Worm (Caenorhabditis elegans): ENCODE data around the gene ska-3.

The ska-3 gene

ce11 chrIII:5706077-5706627 is 27.3 kb upstream of the ska-3 start, which contains the start of gene rpl-23 (continued):
- TF ChIP-seq nhr-10 (tag; optimal IDR thresholded peaks at IDR 0.05) (peak; percentile 12), nhr-21 (tag; optimal IDR thresholded peaks at IDR 0.05) (peak; percentile 89), elt-3 (tag; optimal IDR thresholded peaks at IDR 0.05) (no peak), sem-4 (tag; optimal IDR thresholded peaks at IDR 0.05) (peak; percentile 84), ZK546.5 (tag; optimal IDR thresholded peaks at IDR 0.05) (peak; percentile 59), lin-13 (GFP tag; optimal IDR thresholded peaks at IDR 0.05) (peak; percentile 96), nhr-25 (tag; optimal IDR thresholded peaks at IDR 0.05) (peak; percentile 95), alr-1 (tag; optimal IDR thresholded peaks at IDR 0.05) (no peak), sma-9 (GFP tag; optimal IDR thresholded peaks at IDR 0.05) (peak; percentile 90), sma-9 (tag; optimal IDR thresholded peaks at IDR 0.05) (no peak), ztf-1 (GFP tag; conservative IDR thresholded peaks at IDR 0.05) (no peak), nhr-129 (tag; optimal IDR thresholded peaks at IDR 0.05) (peak; percentile 98), ztf-11 (tag; optimal IDR thresholded peaks at IDR 0.05) (no peak), unc-62 (GFP tag; optimal IDR thresholded peaks at IDR 0.05) (no peak), egl-27 (tag; optimal IDR thresholded peaks at IDR 0.05) (peak; percentile 76), snpc-4 (tag; optimal IDR thresholded peaks at IDR 0.05) (peak; percentile 72), ceh-82 (tag; optimal IDR thresholded peaks at IDR 0.05) (peak; percentile 73), lin-11 (tag; optimal IDR thresholded peaks at IDR 0.05) (peak; percentile 92), skn-1 (tag; optimal IDR thresholded peaks at IDR 0.05) (peak; percentile 7), ceh-16 (tag; optimal IDR thresholded peaks at IDR 0.05) (peak; percentile 55), unc-39 (tag; optimal IDR thresholded peaks at IDR 0.05) (no peak), mdl-1 (tag; optimal IDR thresholded peaks at IDR 0.05) (peak in 1 of 2 experiments; percentile 29), fos-1 (tag; optimal IDR thresholded peaks at IDR 0.05) (peak; percentile 93), lin-39 (tag; optimal IDR thresholded peaks at IDR 0.05) (no peak), nhr-77 (tag; optimal IDR thresholded peaks at IDR 0.05) (peak; percentile 25), mab-5 (tag; optimal IDR thresholded peaks at IDR 0.05) (peak; percentile 85), F13H6.1 (tag; optimal IDR thresholded peaks at IDR 0.05) (peak; percentile 78), blmp-1 (tag; optimal IDR thresholded peaks at IDR 0.05; ENCODE audit: insufficient read depth) (peak; percentile 80)

ce11 chrIII:5705228-5705888 is 26.6 kb upstream of the ska-3 start, which contains the start of gene swp-1:
TSS of gene swp-1 (minus strand) at chrIII:5705525.
- no peak for TF ChIP-seq egl-27 (tag; optimal IDR thresholded peaks at IDR 0.05)
- TF ChIP-seq mab-5 (tag; optimal IDR thresholded peaks at IDR 0.05) = no peak
- no peak for TF ChIP-seq sma-3 (GFP tag; optimal IDR thresholded peaks at IDR 0.05)
- TF ChIP-seq nhr-11 (tag; optimal IDR thresholded peaks at IDR 0.05) = no peak
- TF ChIP-seq ama-1 (optimal IDR thresholded peaks at IDR 0.05) = no peak
- no peak for TF ChIP-seq ztf-11 (tag; optimal IDR thresholded peaks at IDR 0.05)
- no peak for TF ChIP-seq nhr-237 (tag; optimal IDR thresholded peaks at IDR 0.05)
- TF ChIP-seq F13H6.1 (tag; optimal IDR thresholded peaks at IDR 0.05) = no peak
- TF ChIP-seq peb-1 (tag; optimal IDR thresholded peaks at IDR 0.05) = no peak
- no peak for TF ChIP-seq sem-4 (tag; optimal IDR thresholded peaks at IDR 0.05)
- no peak for TF ChIP-seq nhr-77 (tag; optimal IDR thresholded peaks at IDR 0.05)

ce11 chrIII:5701491-5701890 is 22.7 kb upstream of the ska-3 start:
- TF ChIP-seq mab-5 (tag; optimal IDR thresholded peaks at IDR 0.05) (no peak), unc-55 (GFP tag; optimal IDR thresholded peaks at IDR 0.05) (no peak), nhr-129 (tag; optimal IDR thresholded peaks at IDR 0.05) (no peak), nhr-12 (tag; optimal IDR thresholded peaks at IDR 0.05) (no peak), ceh-82 (tag; optimal IDR thresholded peaks at IDR 0.05) (no peak), lin-39 (tag; optimal IDR thresholded peaks at IDR 0.05) (no peak)

ce11 chrIII:5697963-5698730 is 19.3 kb upstream of the ska-3 start, which contains the start of the genes lgg-3 and rgs-5:
TSS of gene lgg-3 (minus strand) at chrIII:5698013.
TSS of gene rgs-5 (plus strand) at chrIII:5698555.
- TF ChIP-seq snpc-4 (tag; optimal IDR thresholded peaks at IDR 0.05) (peak; percentile 34), C34F6.9 (tag; optimal IDR thresholded peaks at IDR 0.05) (peak; percentile 56), nhr-23 (tag; optimal IDR thresholded peaks at IDR 0.05) (no peak), elt-1 (tag; optimal IDR thresholded peaks at IDR 0.05) (no peak), unc-55 (GFP tag; optimal IDR thresholded peaks at IDR 0.05) (peak; percentile 61), mdl-1 (tag; optimal IDR thresholded peaks at IDR 0.05) (no peak), blmp-1 (tag; optimal IDR thresholded peaks at IDR 0.05; ENCODE audit: insufficient read depth) (no peak), elt-3 (tag; optimal IDR thresholded peaks at IDR 0.05) (no peak), ceh-16 (tag; optimal IDR thresholded peaks at IDR 0.05) (no peak), fos-1 (tag; optimal IDR thresholded peaks at IDR 0.05) (peak; percentile 24), lin-39 (tag; optimal IDR thresholded peaks at IDR 0.05) (no peak), ztf-11 (tag; optimal IDR thresholded peaks at IDR 0.05) (no peak), crh-2 (tag; optimal IDR thresholded peaks at IDR 0.05) (peak; percentile 53), peb-1 (tag; optimal IDR thresholded peaks at IDR 0.05) (no peak), zag-1 (tag; optimal IDR thresholded peaks at IDR 0.05) (no peak), aly-2 (tag; optimal IDR thresholded peaks at IDR 0.05) (no peak), mab-5 (tag; optimal IDR thresholded peaks at IDR 0.05) (no peak), lsy-2 (tag; optimal IDR thresholded peaks at IDR 0.05) (peak; percentile 1 to 65), ZK546.5 (tag; optimal IDR thresholded peaks at IDR 0.05) (no peak), nhr-77 (tag; optimal IDR thresholded peaks at IDR 0.05) (no peak), egl-27 (tag; optimal IDR thresholded peaks at IDR 0.05) (no peak), lin-11 (tag; optimal IDR thresholded peaks at IDR 0.05) (no peak), ztf-1 (GFP tag; conservative IDR thresholded peaks at IDR 0.05) (no peak), alr-1 (tag; optimal IDR thresholded peaks at IDR 0.05) (no peak), nhr-129 (tag; optimal IDR thresholded peaks at IDR 0.05) (peak; percentile 52), sem-4 (tag; optimal IDR thresholded peaks at IDR 0.05) (no peak), skn-1 (tag; optimal IDR thresholded peaks at IDR 0.05) (no peak)

Data from whole organism, L2 larva.